Fruit fly (Drosophila melanogaster) whole organism, adult: ENCODE results near the gene Acp63F.

Source experiments
- CG11617 ChIP-seq: fragments of 200-800 bp; sonication (Bioruptor generic); optimal IDR thresholded peaks from 2 replicates; lab custom pipeline; 2017; ENCODE audit warnings: mild to moderate bottlenecking, missing biosample characterization, missing genetic modification reagents, missing genetic modification characterization
- CG12768 ChIP-seq: fragments of 200-800 bp; sonication (Bioruptor generic); optimal IDR thresholded peaks from 2 replicates; lab custom pipeline; 2017; ENCODE audit warnings: missing biosample characterization, missing genetic modification characterization, mild to moderate bottlenecking, moderate library complexity, missing genetic modification reagents
- CG14711 ChIP-seq: fragments of 200-800 bp; sonication (Bioruptor generic); optimal IDR thresholded peaks from 2 replicates; lab custom pipeline; 2018; ENCODE audit warnings: missing biosample characterization, mild to moderate bottlenecking, missing genetic modification characterization, moderate library complexity
- CG1620 ChIP-seq: fragments of 200-800 bp; sonication (Bioruptor generic); optimal IDR thresholded peaks from 2 replicates; lab custom pipeline; 2016; ENCODE audit warnings: missing biosample characterization, missing genetic modification characterization
- CG33017 ChIP-seq: fragments of 200-800 bp; sonication (Bioruptor generic); optimal IDR thresholded peaks from 2 replicates; lab custom pipeline; 2018; ENCODE audit warnings: missing biosample characterization, mild to moderate bottlenecking, missing genetic modification characterization, moderate library complexity
- CG5204 ChIP-seq: fragments of 200-800 bp; sonication (Bioruptor generic); optimal IDR thresholded peaks from 2 replicates; lab custom pipeline; 2016; ENCODE audit warnings: missing biosample characterization, missing genetic modification characterization
- CG7045 ChIP-seq: fragments of 200-800 bp; sonication (Bioruptor generic); optimal IDR thresholded peaks from 2 replicates; lab custom pipeline; 2017; ENCODE audit warnings: missing biosample characterization, mild to moderate bottlenecking, missing genetic modification characterization
- CG7101 ChIP-seq: fragments of 200-800 bp; sonication (Bioruptor generic); optimal IDR thresholded peaks from 2 replicates; lab custom pipeline; 2018; ENCODE audit warnings: missing biosample characterization, mild to moderate bottlenecking, missing genetic modification characterization, moderate library complexity
- Clk ChIP-seq: fragments of 200-800 bp; sonication (Bioruptor generic); optimal IDR thresholded peaks from 2 replicates; lab custom pipeline; 2017; ENCODE audit warnings: missing biosample characterization, missing genetic modification characterization
- Crg-1 ChIP-seq: fragments of 200-800 bp; sonication (Bioruptor generic); optimal IDR thresholded peaks from 2 replicates; lab custom pipeline; 2016; ENCODE audit warnings: missing biosample characterization, missing genetic modification characterization
- Hr96 ChIP-seq: fragments of 200-800 bp; sonication (Bioruptor generic); optimal IDR thresholded peaks from 2 replicates; lab custom pipeline; 2016; ENCODE audit warnings: missing biosample characterization, missing genetic modification characterization
- Mnt ChIP-seq: fragments of 200-800 bp; sonication (Bioruptor generic); optimal IDR thresholded peaks from 2 replicates; lab custom pipeline; 2016; ENCODE audit warnings: missing biosample characterization, mild to moderate bottlenecking, missing genetic modification characterization
- bab1 ChIP-seq: fragments of 200-800 bp; sonication (Bioruptor generic); optimal IDR thresholded peaks from 3 replicates; lab custom pipeline; 2019; ENCODE audit warnings: missing biosample characterization, mild to moderate bottlenecking, missing genetic modification characterization, moderate library complexity
- cic ChIP-seq: fragments of 200-800 bp; sonication (Bioruptor generic); optimal IDR thresholded peaks from 2 replicates; lab custom pipeline; 2017; ENCODE audit warnings: missing biosample characterization, mild to moderate bottlenecking, missing genetic modification characterization, moderate library complexity
- cnc ChIP-seq, 2 experiments: fragments of >200 bp; optimal IDR thresholded peaks; 2 replicates each; lab custom pipeline; 2017
- kay ChIP-seq: fragments of 200-800 bp; sonication (Bioruptor generic); peaks from one replicate; lab custom pipeline; 2016; ENCODE audit warnings: missing biosample characterization, missing genetic modification characterization, borderline replicate concordance
- ovo ChIP-seq: fragments of 200-800 bp; sonication (Bioruptor generic); optimal IDR thresholded peaks from 2 replicates; lab custom pipeline; 2016; ENCODE audit warnings: missing biosample characterization, missing genetic modification characterization
- pad ChIP-seq: fragments of 200-800 bp; sonication (Bioruptor generic); optimal IDR thresholded peaks from 3 replicates; lab custom pipeline; 2017; ENCODE audit warnings: missing biosample characterization, missing genetic modification characterization, mild to moderate bottlenecking, moderate library complexity, missing genetic modification reagents
- tj ChIP-seq: fragments of 200-800 bp; sonication (Bioruptor generic); optimal IDR thresholded peaks from 3 replicates; lab custom pipeline; 2017; ENCODE audit warnings: missing biosample characterization, mild to moderate bottlenecking, missing genetic modification characterization, moderate library complexity
- toe ChIP-seq: fragments of 200-800 bp; sonication (Bioruptor generic); optimal IDR thresholded peaks from 2 replicates; lab custom pipeline; 2016; ENCODE audit warnings: missing biosample characterization, missing genetic modification characterization

Gene Acp63F

dm6 chr3L:3852842-3853241, 36.7 kb upstream of the Acp63F start:
- TF ChIP-seq CG33017 (tag; lab: Kevin White, UChicago) (no peak), CG14711 (tag; lab: Kevin White, UChicago) (no peak), CG5204 (GFP tag; lab: Kevin White, UChicago) (no peak), CG1620 (no peak), pad (no peak), CG7101 (tag; lab: Kevin White, UChicago) (no peak), kay (GFP tag; lab: Kevin White, UChicago) (no peak), toe (GFP tag; lab: Kevin White, UChicago) (no peak), CG7045 (GFP tag; lab: Kevin White, UChicago) (no peak), CG11617 (GFP tag; lab: Kevin White, UChicago) (no peak), cic (GFP tag; lab: Kevin White, UChicago) (no peak), cnc (optimal IDR thresholded peaks at IDR 0.05; lab: Kevin White, UChicago) (no peak), tj (GFP tag; lab: Kevin White, UChicago) (no peak), Hr96 (GFP tag; lab: Kevin White, UChicago) (no peak), ovo (no peak), Mnt (GFP tag; lab: Kevin White, UChicago) (no peak), Clk (GFP tag; lab: Kevin White, UChicago) (no peak)

dm6 chr3L:3851847-3852246, 35.7 kb upstream of the Acp63F start:
- TF ChIP-seq CG5204 (GFP tag; lab: Kevin White, UChicago) = no peak
- no peak for TF ChIP-seq CG7101 (tag; lab: Kevin White, UChicago)
- no peak for TF ChIP-seq ovo
- TF ChIP-seq Crg-1 = no peak
- TF ChIP-seq Hr96 (GFP tag; lab: Kevin White, UChicago) = no peak
- no peak for TF ChIP-seq tj (GFP tag; lab: Kevin White, UChicago)
- TF ChIP-seq Mnt (GFP tag; lab: Kevin White, UChicago) = no peak
- TF ChIP-seq CG11617 (GFP tag; lab: Kevin White, UChicago) = no peak
- TF ChIP-seq CG12768 (GFP tag; lab: Kevin White, UChicago) = no peak
- TF ChIP-seq bab1 (GFP tag; lab: Kevin White, UChicago) = no peak
- no peak for TF ChIP-seq CG14711 (tag; lab: Kevin White, UChicago)
- TF ChIP-seq CG7045 (GFP tag; lab: Kevin White, UChicago) = no peak
- no peak for TF ChIP-seq pad
- TF ChIP-seq CG33017 (tag; lab: Kevin White, UChicago) = no peak
- TF ChIP-seq kay (GFP tag; lab: Kevin White, UChicago) = no peak
- TF ChIP-seq Clk (GFP tag; lab: Kevin White, UChicago) = no peak
- TF ChIP-seq CG1620 = no peak

- TF ChIP-seq cnc (optimal IDR thresholded peaks at IDR 0.05; lab: Kevin White, UChicago) (no peak), Hr96 (GFP tag; lab: Kevin White, UChicago) (no peak)
Measured at dm6 chr3L:3851048-3851447, 34.9 kb upstream of the Acp63F start.

- TF ChIP-seq Clk (GFP tag; lab: Kevin White, UChicago) = no peak
- TF ChIP-seq toe (GFP tag; lab: Kevin White, UChicago) = no peak
- no peak for TF ChIP-seq ovo
- TF ChIP-seq CG5204 (GFP tag; lab: Kevin White, UChicago) = no peak
- TF ChIP-seq CG11617 (GFP tag; lab: Kevin White, UChicago) = no peak
- no peak for TF ChIP-seq CG33017 (tag; lab: Kevin White, UChicago)
- no peak for TF ChIP-seq CG14711 (tag; lab: Kevin White, UChicago)
- TF ChIP-seq Hr96 (GFP tag; lab: Kevin White, UChicago) = no peak
- no peak for TF ChIP-seq pad
- TF ChIP-seq tj (GFP tag; lab: Kevin White, UChicago) = no peak
Measured at dm6 chr3L:3850477-3850876, 34.3 kb upstream of the Acp63F start.

dm6 chr3L:3849763-3850162, 33.6 kb upstream of the Acp63F start:
- TF ChIP-seq CG7101 (tag; lab: Kevin White, UChicago) = no peak
- TF ChIP-seq CG1620 = no peak
- TF ChIP-seq CG12768 (GFP tag; lab: Kevin White, UChicago) = no peak
- TF ChIP-seq ovo = no peak
- no peak for TF ChIP-seq tj (GFP tag; lab: Kevin White, UChicago)
- TF ChIP-seq CG11617 (GFP tag; lab: Kevin White, UChicago) = no peak
- no peak for TF ChIP-seq bab1 (GFP tag; lab: Kevin White, UChicago)
- TF ChIP-seq Crg-1 = no peak
- TF ChIP-seq CG7045 (GFP tag; lab: Kevin White, UChicago) = no peak
- no peak for TF ChIP-seq cnc (optimal IDR thresholded peaks at IDR 0.05; lab: Kevin White, UChicago)
- no peak for TF ChIP-seq Hr96 (GFP tag; lab: Kevin White, UChicago)

- TF ChIP-seq CG1620 (no peak), cnc (optimal IDR thresholded peaks at IDR 0.05; lab: Kevin White, UChicago) (no peak), Crg-1 (no peak), Clk (GFP tag; lab: Kevin White, UChicago) (no peak), Mnt (GFP tag; lab: Kevin White, UChicago) (no peak), bab1 (GFP tag; lab: Kevin White, UChicago) (no peak), cic (GFP tag; lab: Kevin White, UChicago) (no peak), CG7101 (tag; lab: Kevin White, UChicago) (no peak), ovo (no peak), CG11617 (GFP tag; lab: Kevin White, UChicago) (no peak), tj (GFP tag; lab: Kevin White, UChicago) (no peak), CG5204 (GFP tag; lab: Kevin White, UChicago) (no peak), pad (no peak), CG7045 (GFP tag; lab: Kevin White, UChicago) (no peak), CG33017 (tag; lab: Kevin White, UChicago) (no peak), CG12768 (GFP tag; lab: Kevin White, UChicago) (no peak), toe (GFP tag; lab: Kevin White, UChicago) (no peak)
Measured at dm6 chr3L:3848687-3849270, 32.6 kb upstream of the Acp63F start.
